Worm (Caenorhabditis elegans): ENCODE results near the gene usp-33.

- TF ChIP-seq elt-3 (tag; optimal IDR thresholded peaks at IDR 0.05), result no peak
- TF ChIP-seq nhr-237 (tag; optimal IDR thresholded peaks at IDR 0.05), result no peak
- TF ChIP-seq ztf-11 (tag; optimal IDR thresholded peaks at IDR 0.05), result no peak
- TF ChIP-seq snpc-4 (tag; optimal IDR thresholded peaks at IDR 0.05), result no peak
- no peak for TF ChIP-seq fos-1 (tag; optimal IDR thresholded peaks at IDR 0.05)
- no peak for TF ChIP-seq skn-1 (tag; optimal IDR thresholded peaks at IDR 0.05)
- no peak for TF ChIP-seq ztf-1 (GFP tag; conservative IDR thresholded peaks at IDR 0.05)
- TF ChIP-seq nhr-21 (tag; optimal IDR thresholded peaks at IDR 0.05), result no peak
- no peak for TF ChIP-seq aly-2 (tag; optimal IDR thresholded peaks at IDR 0.05)
These were observed 6.0 kb upstream of the usp-33 start for ce11 chrX:15585144-15585543.
